Worm (Caenorhabditis elegans) whole organism, L3 larva: Measurements from ENCODE around the gene srh-206.

Experiments
- R02D3.7 ChIP-seq: fragments of 150-350 bp; optimal IDR thresholded peaks from 2 replicates; lab custom pipeline; 2014; ENCODE audit warnings: missing biosample characterization, missing genetic modification characterization
- ZK546.5 ChIP-seq: sonication (generic microtip); optimal IDR thresholded peaks from 2 replicates; lab custom pipeline; 2017; ENCODE audit warnings: missing biosample characterization, missing genetic modification characterization
- aly-2 ChIP-seq: fragments of 150-350 bp; optimal IDR thresholded peaks from 2 replicates; lab custom pipeline; 2014; ENCODE audit warnings: missing biosample characterization, missing genetic modification characterization
- ceh-16 ChIP-seq: sonication (generic microtip); optimal IDR thresholded peaks from 2 replicates; lab custom pipeline; 2017; ENCODE audit warnings: missing biosample characterization, missing genetic modification characterization
- ceh-28 ChIP-seq: fragments of 150-350 bp; optimal IDR thresholded peaks from 2 replicates; lab custom pipeline; 2014; ENCODE audit warnings: missing biosample characterization, missing genetic modification reagents, missing genetic modification characterization
- ceh-9 ChIP-seq: sonication (generic microtip); optimal IDR thresholded peaks from 2 replicates; lab custom pipeline; 2018; ENCODE audit warnings: missing biosample characterization, missing genetic modification characterization
- daf-12 ChIP-seq: fragments of 150-350 bp; optimal IDR thresholded peaks from 2 replicates; lab custom pipeline; 2014; ENCODE audit warnings: missing biosample characterization, missing genetic modification reagents, missing genetic modification characterization
- egl-27 ChIP-seq: sonication (generic microtip); optimal IDR thresholded peaks from 4 replicates; lab custom pipeline; 2017; ENCODE audit warnings: missing biosample characterization, missing genetic modification reagents, missing genetic modification characterization
- egl-5 ChIP-seq: fragments of 150-350 bp; optimal IDR thresholded peaks from 2 replicates; lab custom pipeline; 2017; ENCODE audit warnings: missing biosample characterization, missing genetic modification reagents, missing genetic modification characterization, inconsistent platforms
- elt-1 ChIP-seq: fragments of 150-350 bp; optimal IDR thresholded peaks from 2 replicates; lab custom pipeline; 2014; ENCODE audit warnings: missing biosample characterization, missing genetic modification characterization
- elt-2 ChIP-seq: sonication (generic microtip); optimal IDR thresholded peaks from 2 replicates; lab custom pipeline; 2016; ENCODE audit warnings: missing genetic modification reagents, mild to moderate bottlenecking, missing genetic modification characterization, missing compliant biosample characterization
- eor-1 ChIP-seq, 2 experiments: fragments of 150-350 bp; optimal IDR thresholded peaks; 2 replicates each; lab custom pipeline; 2014 to 2018; ENCODE audit warnings: missing biosample characterization in 2 of 2, missing genetic modification characterization in 2 of 2
- fkh-2 ChIP-seq: fragments of 150-350 bp; optimal IDR thresholded peaks from 2 replicates; lab custom pipeline; 2014; ENCODE audit warnings: missing biosample characterization, missing genetic modification reagents, missing genetic modification characterization
- fos-1 ChIP-seq: fragments of 150-350 bp; optimal IDR thresholded peaks from 2 replicates; lab custom pipeline; 2014; ENCODE audit warnings: missing biosample characterization, missing genetic modification characterization
- hmg-11 ChIP-seq: sonication (generic microtip); optimal IDR thresholded peaks from 2 replicates; lab custom pipeline; 2016; ENCODE audit warnings: missing genetic modification characterization, missing compliant biosample characterization
- mdl-1 ChIP-seq: fragments of 150-350 bp; optimal IDR thresholded peaks from 2 replicates; lab custom pipeline; 2014; ENCODE audit warnings: missing biosample characterization, missing genetic modification characterization
- mml-1 ChIP-seq: fragments of 150-350 bp; sonication (generic microtip); optimal IDR thresholded peaks from 3 replicates; lab custom pipeline; 2014; ENCODE audit warnings: missing biosample characterization, missing genetic modification characterization
- nfya-1 ChIP-seq: sonication (generic microtip); optimal IDR thresholded peaks from 2 replicates; lab custom pipeline; 2017; ENCODE audit warnings: missing genetic modification characterization, mild to moderate bottlenecking, missing compliant biosample characterization, antibody characterized with exemption, moderate library complexity; ENCODE audit not compliant: insufficient read depth
- nhr-11 ChIP-seq: fragments of 150-350 bp; optimal IDR thresholded peaks from 2 replicates; lab custom pipeline; 2014; ENCODE audit warnings: missing biosample characterization, missing genetic modification characterization
- nhr-23 ChIP-seq: fragments of 150-350 bp; optimal IDR thresholded peaks from 2 replicates; lab custom pipeline; 2014; ENCODE audit warnings: missing biosample characterization, missing genetic modification reagents, missing genetic modification characterization
- nhr-237 ChIP-seq: fragments of 150-350 bp; optimal IDR thresholded peaks from 2 replicates; lab custom pipeline; 2014; ENCODE audit warnings: missing biosample characterization, missing genetic modification characterization
- nhr-25 ChIP-seq: sonication (generic microtip); optimal IDR thresholded peaks from 2 replicates; lab custom pipeline; 2017; ENCODE audit warnings: missing biosample characterization, missing genetic modification characterization
- nhr-67 ChIP-seq: fragments of 150-350 bp; optimal IDR thresholded peaks from 2 replicates; lab custom pipeline; 2014; ENCODE audit warnings: missing biosample characterization, missing genetic modification characterization
- nhr-77 ChIP-seq: fragments of 150-350 bp; optimal IDR thresholded peaks from 2 replicates; lab custom pipeline; 2014; ENCODE audit warnings: missing biosample characterization, missing genetic modification characterization
- pha-4 ChIP-seq: fragments of 150-350 bp; optimal IDR thresholded peaks from 2 replicates; lab custom pipeline; 2014; ENCODE audit warnings: missing biosample characterization, missing genetic modification reagents, missing genetic modification characterization
- sea-2 ChIP-seq: fragments of 150-350 bp; sonication (generic microtip); optimal IDR thresholded peaks from 4 replicates; lab custom pipeline; 2014; ENCODE audit warnings: missing biosample characterization, missing genetic modification reagents, missing genetic modification characterization
- skn-1 ChIP-seq: fragments of 150-350 bp; optimal IDR thresholded peaks from 2 replicates; lab custom pipeline; 2014; ENCODE audit warnings: missing biosample characterization, missing genetic modification characterization
- tbx-2 ChIP-seq: sonication (generic microtip); optimal IDR thresholded peaks from 2 replicates; lab custom pipeline; 2016; ENCODE audit warnings: mild to moderate bottlenecking, missing genetic modification characterization, missing compliant biosample characterization
- unc-39 ChIP-seq: sonication (generic microtip); optimal IDR thresholded peaks from 4 replicates; lab custom pipeline; 2017; ENCODE audit warnings: missing biosample characterization, missing genetic modification characterization
- unc-62 ChIP-seq: fragments of 150-350 bp; sonication (generic microtip); optimal IDR thresholded peaks from 4 replicates; lab custom pipeline; 2014; ENCODE audit warnings: missing biosample characterization, missing genetic modification reagents, missing genetic modification characterization
- zag-1 ChIP-seq: fragments of 150-350 bp; optimal IDR thresholded peaks from 2 replicates; lab custom pipeline; 2014; ENCODE audit warnings: missing biosample characterization, missing genetic modification characterization
- ztf-11 ChIP-seq: fragments of 150-350 bp; optimal IDR thresholded peaks from 2 replicates; lab custom pipeline; 2014; ENCODE audit warnings: missing biosample characterization, missing genetic modification characterization
- ztf-4 ChIP-seq: fragments of 150-350 bp; optimal IDR thresholded peaks from 2 replicates; lab custom pipeline; 2014; ENCODE audit warnings: missing biosample characterization, missing genetic modification characterization

The srh-206 gene

ce11 chrV:16991734-16992133, 37.1 kb upstream of the srh-206 start, which contains the start of gene srz-95:
Gene srz-95 (plus strand): TSS chrV:16992034.
- TF ChIP-seq daf-12 (tag; lab: Kevin White, UChicago) (no peak), hmg-11 (tag; lab: Kevin White, UChicago) (no peak), tbx-2 (tag; lab: Kevin White, UChicago) (no peak), ZK546.5 (tag; lab: Kevin White, UChicago) (no peak), nhr-237 (tag; lab: Kevin White, UChicago) (no peak), ceh-28 (tag; lab: Kevin White, UChicago) (no peak), ztf-11 (no peak), unc-39 (tag; lab: Kevin White, UChicago) (no peak), mdl-1 (no peak), nhr-77 (tag; lab: Kevin White, UChicago) (no peak), skn-1 (tag; lab: Kevin White, UChicago) (no peak), ceh-16 (no peak), zag-1 (tag; lab: Kevin White, UChicago) (no peak), sea-2 (GFP tag; lab: Kevin White, UChicago) (no peak), egl-27 (tag; lab: Kevin White, UChicago) (no peak), fkh-2 (tag; lab: Kevin White, UChicago) (no peak)

DNA sequence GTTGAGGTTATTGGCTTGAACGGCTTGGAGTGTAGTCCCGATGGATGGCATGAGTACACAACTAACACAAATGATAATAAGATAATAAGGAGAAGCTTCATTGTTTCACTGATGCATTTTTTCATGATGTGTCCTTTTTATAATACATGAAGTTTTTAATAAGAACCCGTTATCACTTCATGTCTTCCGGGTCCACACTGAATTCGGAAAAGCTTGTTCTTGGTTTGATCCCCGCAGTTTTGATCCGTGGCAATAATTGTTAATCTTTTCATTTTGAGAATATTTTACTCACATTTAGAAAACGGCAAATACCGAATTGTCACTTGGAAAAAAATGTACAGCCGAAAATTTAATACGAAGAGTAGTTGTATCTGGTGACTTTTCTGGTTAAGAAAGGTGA, 33.9 kb upstream of the srh-206 start, which contains the start of gene Y102A5C.27:
Y102A5C.27 (minus strand) TSS at position 101 of the 400 bp plus-strand sequence.
- no peak for TF ChIP-seq ZK546.5 (tag; lab: Kevin White, UChicago)
- no peak for TF ChIP-seq ceh-28 (tag; lab: Kevin White, UChicago)
- no peak for TF ChIP-seq nhr-67
- no peak for TF ChIP-seq fos-1 (tag; lab: Kevin White, UChicago)
- TF ChIP-seq elt-1 (tag; lab: Kevin White, UChicago) = no peak
- no peak for TF ChIP-seq R02D3.7
- no peak for TF ChIP-seq hmg-11 (tag; lab: Kevin White, UChicago)
- no peak for TF ChIP-seq nhr-77 (tag; lab: Kevin White, UChicago)
- no peak for TF ChIP-seq nhr-25 (tag; lab: Kevin White, UChicago)
- no peak for TF ChIP-seq nhr-237 (tag; lab: Kevin White, UChicago)
- no peak for TF ChIP-seq ceh-9
- no peak for TF ChIP-seq elt-2 (tag; lab: Kevin White, UChicago)
- TF ChIP-seq nhr-23 (tag; lab: Kevin White, UChicago) = no peak

ce11 chrV:16987783-16988182, 33.1 kb upstream of the srh-206 start:
- TF ChIP-seq nhr-77 (tag; lab: Kevin White, UChicago) (no peak), nfya-1 (tag; lab: Kevin White, UChicago) (no peak), eor-1 (tag; optimal IDR thresholded peaks at IDR 0.05; lab: Kevin White, UChicago) (no peak), mdl-1 (no peak), egl-27 (tag; lab: Kevin White, UChicago) (no peak), nhr-25 (tag; lab: Kevin White, UChicago) (no peak), ceh-16 (no peak), elt-1 (tag; lab: Kevin White, UChicago) (no peak), fos-1 (tag; lab: Kevin White, UChicago) (no peak), nhr-23 (tag; lab: Kevin White, UChicago) (no peak)

DNA sequence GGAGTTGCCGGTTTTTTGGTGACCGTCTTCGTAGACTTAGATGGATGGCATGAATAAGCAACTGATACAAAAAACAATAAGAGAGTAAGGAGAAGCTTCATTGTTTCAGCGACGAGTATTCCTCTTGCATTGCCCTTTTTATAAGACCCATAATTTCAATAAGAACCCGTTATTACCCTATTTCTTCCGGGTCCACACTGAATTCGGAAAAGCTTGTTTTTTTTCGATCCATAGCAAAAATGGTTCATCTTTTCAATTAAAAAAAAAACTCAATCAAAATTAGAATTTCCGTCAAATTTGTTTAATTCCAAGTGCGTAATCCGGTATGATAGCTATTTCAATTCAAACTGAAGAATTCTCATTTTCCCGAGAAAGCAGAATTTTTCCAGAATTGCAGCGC, 32.4 kb upstream of the srh-206 start, which contains the start of gene Y102A5C.40:
Y102A5C.40 (minus strand) TSS at position 101 of the 400 bp plus-strand sequence.
- no peak for TF ChIP-seq fkh-2 (tag; lab: Kevin White, UChicago)
- TF ChIP-seq zag-1 (tag; lab: Kevin White, UChicago) = no peak
- no peak for TF ChIP-seq aly-2 (tag; lab: Kevin White, UChicago)
- no peak for TF ChIP-seq ztf-4 (tag; lab: Kevin White, UChicago)
- no peak for TF ChIP-seq nhr-11 (tag; lab: Kevin White, UChicago)
- no peak for TF ChIP-seq pha-4
- TF ChIP-seq daf-12 (tag; lab: Kevin White, UChicago) = no peak
- TF ChIP-seq mml-1 (tag; lab: Kevin White, UChicago) = no peak
- TF ChIP-seq R02D3.7 = no peak
- no peak for TF ChIP-seq nhr-67
- TF ChIP-seq ceh-9 = no peak
- no peak for TF ChIP-seq ztf-11

- TF ChIP-seq zag-1 (tag; lab: Kevin White, UChicago) (no peak), hmg-11 (tag; lab: Kevin White, UChicago) (no peak), nhr-25 (tag; lab: Kevin White, UChicago) (no peak), unc-62 (GFP tag; lab: Kevin White, UChicago) (no peak), unc-39 (tag; lab: Kevin White, UChicago) (no peak), aly-2 (tag; lab: Kevin White, UChicago) (no peak), daf-12 (tag; lab: Kevin White, UChicago) (no peak), egl-5 (no peak)
Measured at ce11 chrV:16980368-16980767, 25.7 kb upstream of the srh-206 start, which contains the start of gene srz-54. Gene srz-54 (plus strand): TSS chrV:16980668.
